Worm (Caenorhabditis elegans) whole organism, L4 larva: ENCODE results near the gene srj-25.

Source experiments
- fkh-10 ChIP-seq: fragments of 150-350 bp; optimal IDR thresholded peaks from 2 replicates; lab custom pipeline; 2014; ENCODE audit warnings: missing biosample characterization, missing genetic modification reagents, missing genetic modification characterization
- unc-130 ChIP-seq: sonication (generic microtip); optimal IDR thresholded peaks from 2 replicates; lab custom pipeline; 2016; ENCODE audit warnings: missing genetic modification reagents, missing genetic modification characterization, missing compliant biosample characterization

DNA sequence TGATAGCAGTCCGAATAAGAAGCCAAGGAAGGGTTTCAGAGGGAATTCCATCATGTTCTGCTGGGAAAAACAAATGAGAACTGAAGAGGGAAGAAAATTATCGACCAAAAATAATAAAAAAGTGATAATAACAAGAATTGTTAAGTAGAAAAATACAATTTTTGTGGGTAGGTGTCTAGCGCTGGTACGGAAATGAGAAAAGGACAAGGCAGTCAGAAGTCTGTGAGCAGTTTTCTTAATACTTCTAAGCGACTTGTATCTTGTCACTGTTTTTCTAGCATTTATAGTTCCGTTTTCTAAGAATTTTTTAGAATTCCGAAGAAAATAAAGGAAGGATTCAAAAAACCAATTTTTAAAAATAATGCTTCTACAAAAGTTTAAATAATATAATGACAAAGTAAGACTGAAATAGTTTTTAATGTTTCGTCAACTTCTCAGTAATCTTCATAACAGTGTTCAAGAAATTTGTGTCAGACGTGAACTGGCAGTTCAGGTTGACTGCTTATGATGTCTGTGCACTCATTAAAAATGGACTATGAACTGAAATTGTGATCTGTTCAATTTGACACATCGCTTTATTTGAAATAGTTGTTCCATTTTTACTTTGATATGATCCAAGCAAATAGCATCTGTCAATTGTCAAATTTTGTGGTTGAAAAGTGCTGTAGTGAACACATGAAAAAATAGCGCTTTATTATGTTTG lies 43.2 kb downstream of the srj-25 start, which contains the start of gene srx-4:
- no peak for TF ChIP-seq unc-130 (GFP tag; lab: Kevin White, UChicago)
- no peak for TF ChIP-seq fkh-10 (GFP tag; lab: Kevin White, UChicago)
